Fruit fly (Drosophila melanogaster): Measurements from ENCODE around the gene CG11563.
A peak's percentile ranks its signal among the peaks of the same experiment; 100 is the strongest.

CG11563 gene

DNA sequence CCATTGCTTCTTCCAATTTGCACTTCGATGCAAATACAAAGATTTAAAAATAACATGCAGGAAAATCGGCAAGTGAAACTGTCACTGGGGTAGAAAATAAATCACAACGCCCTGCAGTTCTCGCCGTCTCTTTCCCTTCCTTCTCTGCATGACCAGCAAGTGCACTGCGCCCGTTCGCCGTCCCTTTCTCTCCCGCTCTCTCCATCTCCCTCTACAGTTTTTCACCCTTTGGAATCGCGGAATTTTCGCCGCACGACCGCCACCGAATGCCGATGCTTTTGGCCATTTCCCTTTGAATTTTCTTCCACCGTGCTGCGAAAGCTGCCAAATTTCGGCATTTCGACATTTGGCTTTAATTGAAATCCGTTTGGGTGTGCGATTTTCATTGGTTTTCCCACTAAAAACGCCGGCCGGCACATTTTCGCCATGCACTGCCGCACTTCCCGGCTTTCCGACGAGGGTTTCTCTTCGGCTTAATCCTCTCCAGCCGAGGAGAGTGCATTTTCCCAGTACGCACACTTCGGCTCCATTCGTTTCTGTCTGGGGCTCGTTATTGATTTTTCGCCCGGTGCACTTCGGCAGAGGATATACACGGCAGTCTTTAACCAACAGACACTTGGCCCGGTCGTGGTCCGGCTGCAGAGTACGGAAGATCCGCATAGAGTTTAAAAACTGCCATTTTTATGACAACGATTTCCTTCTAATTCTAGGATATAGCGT, 2.4 kb downstream of the CG11563 start (continued):
- no peak for TF ChIP-seq CG33557 (GFP tag; optimal IDR thresholded peaks at IDR 0.05)
- no peak for TF ChIP-seq Gsc (GFP tag; IDR thresholded peaks at IDR 0.05)
- peak; percentile 1 for TF ChIP-seq sens (GFP tag)
- TF ChIP-seq Lpt (GFP tag; optimal IDR thresholded peaks at IDR 0.05): no peak
- peak; percentile 29; the same call in 1 of the 2 replicates for TF ChIP-seq bbx (GFP tag; IDR thresholded peaks at IDR 0.05; ENCODE audit: partially characterized antibody)
- TF ChIP-seq az2 (GFP tag; optimal IDR thresholded peaks at IDR 0.05): no peak

DNA sequence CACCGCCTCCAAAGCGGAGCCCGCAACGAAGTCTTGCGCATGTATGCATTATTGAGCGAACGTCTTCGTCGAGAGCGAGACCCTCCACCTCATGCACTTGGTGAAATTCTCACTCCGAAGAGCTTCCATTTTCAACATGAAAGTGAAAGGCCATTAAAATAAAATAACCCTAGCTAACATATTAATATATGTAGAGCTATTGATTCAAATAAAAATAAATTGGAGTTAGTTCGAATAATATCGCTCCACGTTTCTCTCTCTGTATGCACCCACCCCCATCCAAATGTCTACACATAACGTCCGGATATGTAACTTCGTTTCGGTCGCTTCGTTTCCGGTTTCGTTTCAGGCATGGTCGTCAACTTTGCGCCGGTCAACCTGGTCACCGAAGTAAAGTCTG, 4.4 kb downstream of the CG11563 start:
- TF ChIP-seq row (GFP tag; IDR thresholded peaks at IDR 0.05): peak; percentile 20; the same call in 1 of the 3 replicates
- TF ChIP-seq CG11723 (GFP tag; optimal IDR thresholded peaks at IDR 0.05): no peak
- no peak for TF ChIP-seq CG6683 (GFP tag; optimal IDR thresholded peaks at IDR 0.05)
- TF ChIP-seq Med (GFP tag): peak; percentile 37
- TF ChIP-seq vvl (GFP tag; IDR thresholded peaks at IDR 0.05): peak; percentile 44; the same call in 1 of the 2 replicates
- 0 out of 3 replicates have a peak, but pooled peaks have one; percentile 13 for TF ChIP-seq zfh1 (GFP tag; IDR thresholded peaks at IDR 0.05)
- TF ChIP-seq Ptx1 (GFP tag; IDR thresholded peaks at IDR 0.05): 0 out of 2 replicates have a peak, but pooled peaks have one; percentile 11
- no peak for TF ChIP-seq CG4282 (GFP tag; optimal IDR thresholded peaks at IDR 0.05)
- TF ChIP-seq sens (GFP tag): peak; percentile 6
- peak; percentile 21 for TF ChIP-seq Deaf1 (tag; optimal IDR thresholded peaks at IDR 0.05)
- TF ChIP-seq pan (optimal IDR thresholded peaks at IDR 0.05): no peak
- peak in 1 of 2 experiments; percentile 19 for TF ChIP-seq pan (GFP tag; optimal IDR thresholded peaks at IDR 0.05 in 1 of 2, IDR thresholded peaks at IDR 0.05 in 1 of 2)
- peak; percentile 10; the same call in 1 of the 2 replicates for TF ChIP-seq CG32772 (GFP tag; IDR thresholded peaks at IDR 0.05)
- TF ChIP-seq disco-r (GFP tag; optimal IDR thresholded peaks at IDR 0.05): no peak
- no peak for TF ChIP-seq ap (GFP tag; IDR thresholded peaks at IDR 0.05)
- TF ChIP-seq CG1233 (GFP tag; optimal IDR thresholded peaks at IDR 0.05): no peak
- TF ChIP-seq bsh (GFP tag; optimal IDR thresholded peaks at IDR 0.05): peak in 1 of 2 experiments; percentile 13
- peak; percentile 34; the same call in 1 of the 2 replicates for TF ChIP-seq Drgx (GFP tag; IDR thresholded peaks at IDR 0.05)
- no peak for TF ChIP-seq CG6765 (GFP tag; optimal IDR thresholded peaks at IDR 0.05)
- TF ChIP-seq CG12659 (GFP tag; optimal IDR thresholded peaks at IDR 0.05): no peak

DNA sequence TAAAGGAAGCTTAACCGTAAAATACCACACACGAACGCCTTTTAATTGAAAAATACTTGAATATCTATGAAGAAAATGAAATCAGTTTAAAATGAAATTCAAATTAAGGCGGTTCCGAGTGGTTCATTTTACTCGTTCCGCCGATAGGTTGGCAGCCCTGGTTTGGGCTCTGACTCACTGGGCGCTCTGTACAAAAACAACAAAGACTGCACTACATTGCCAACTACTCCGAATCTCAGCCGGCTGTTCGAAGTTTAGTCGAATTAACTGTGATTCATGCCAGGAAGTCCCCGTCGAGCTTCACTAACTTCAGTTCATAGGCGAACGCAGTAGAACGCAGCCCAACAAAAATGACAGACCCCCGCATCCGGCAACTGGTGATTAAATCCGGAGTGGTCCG, 6.4 kb downstream of the CG11563 start, which contains the start of gene Tbca:
TSS of gene Tbca (plus strand) at position 212 of the 400 bp plus-strand sequence.
- TF ChIP-seq CG9797 (GFP tag; optimal IDR thresholded peaks at IDR 0.05): peak; percentile 29
- peak; percentile 9 for TF ChIP-seq CG17829 (tag; optimal IDR thresholded peaks at IDR 0.05)
- peak; percentile 8 for TF ChIP-seq Sin3A (optimal IDR thresholded peaks at IDR 0.05)
- peak; percentile 52; the same call in 1 of the 2 replicates for TF ChIP-seq ato (GFP tag; IDR thresholded peaks at IDR 0.05; ENCODE audit: partially characterized antibody)
- no peak for TF ChIP-seq Atf3 (GFP tag; optimal IDR thresholded peaks at IDR 0.05)
- peak; percentile 43 for TF ChIP-seq CG10267 (tag; optimal IDR thresholded peaks at IDR 0.05)
- TF ChIP-seq CG1024 (GFP tag; IDR thresholded peaks at IDR 0.05): no peak
- peak; percentile 55 for TF ChIP-seq CG17186 (GFP tag; optimal IDR thresholded peaks at IDR 0.05)
- peak; percentile 41 for TF ChIP-seq Med (GFP tag)
- peak; percentile 22 for TF ChIP-seq CG14710 (tag; optimal IDR thresholded peaks at IDR 0.05)
- TF ChIP-seq Fer1 (GFP tag; optimal IDR thresholded peaks at IDR 0.05): no peak
- peak; percentile 98 for TF ChIP-seq E2f2 (GFP tag; IDR thresholded peaks at IDR 0.05)
- no peak for TF ChIP-seq CG3847 (GFP tag; IDR thresholded peaks at IDR 0.05)
- peak; percentile 87 for TF ChIP-seq CG4854 (GFP tag; optimal IDR thresholded peaks at IDR 0.05)
- no peak for TF ChIP-seq sens-2 (GFP tag; IDR thresholded peaks at IDR 0.05)
- no peak for TF ChIP-seq CG11723 (GFP tag; optimal IDR thresholded peaks at IDR 0.05)
- TF ChIP-seq hbn (GFP tag; IDR thresholded peaks at IDR 0.05; ENCODE audit: partially characterized antibody): peak; percentile 48
- peak; percentile 70 for TF ChIP-seq CG4360 (GFP tag; IDR thresholded peaks at IDR 0.05)
- TF ChIP-seq Blimp-1 (GFP tag; optimal IDR thresholded peaks at IDR 0.05): no peak
- TF ChIP-seq Aef1 (GFP tag; IDR thresholded peaks at IDR 0.05): peak; percentile 32; the same call in 1 of the 3 replicates
- no peak for TF ChIP-seq grn (GFP tag; optimal IDR thresholded peaks at IDR 0.05)
- peak; percentile 52 for TF ChIP-seq HmgZ (tag; optimal IDR thresholded peaks at IDR 0.05)
- no peak for TF ChIP-seq ranshi (GFP tag; IDR thresholded peaks at IDR 0.05)
- TF ChIP-seq CG16813 (GFP tag; IDR thresholded peaks at IDR 0.05; ENCODE audit: partially characterized antibody): peak; percentile 53; the same call in 2 of the 3 replicates
- TF ChIP-seq cad (GFP tag; optimal IDR thresholded peaks at IDR 0.05): no peak
